Worm (Caenorhabditis elegans) whole organism, L4 larva: ENCODE measurements around the gene rgs-2.

Source experiments
- F37D6.2 ChIP-seq: sonication (generic microtip); optimal IDR thresholded peaks from 2 replicates; lab custom pipeline; 2016; ENCODE audit warnings: mild to moderate bottlenecking, missing genetic modification characterization, missing compliant biosample characterization
- R02D3.7 ChIP-seq: fragments of 150-350 bp; sonication (generic microtip); optimal IDR thresholded peaks from 3 replicates; lab custom pipeline; 2014; ENCODE audit warnings: missing biosample characterization, missing genetic modification characterization
- Y48G9A.11 ChIP-seq: fragments of 200-800 bp; sonication (Bioruptor generic); IDR thresholded peaks from 2 replicates; pipeline ENCODE4 v1.3.6; 2022; ENCODE audit warnings: missing genetic modification reagents, missing genetic modification characterization, missing compliant biosample characterization
- Y5F2A.4 ChIP-seq: fragments of 200-800 bp; sonication (Bioruptor generic); optimal IDR thresholded peaks from 2 replicates; lab custom pipeline; 2018; ENCODE audit warnings: mild to moderate bottlenecking, missing genetic modification characterization, missing compliant biosample characterization
- aha-1 ChIP-seq: fragments of 150-350 bp; peaks from one replicate; lab custom pipeline; 2014; ENCODE audit warnings: missing biosample characterization, missing genetic modification characterization
- aly-2 ChIP-seq: sonication (generic microtip); optimal IDR thresholded peaks from 2 replicates; lab custom pipeline; 2018; ENCODE audit warnings: missing biosample characterization, missing genetic modification characterization
- arid-1 ChIP-seq: fragments of 200-800 bp; sonication (Bioruptor generic); conservative IDR thresholded peaks from 2 replicates; pipeline ENCODE4 v1.3.6; 2022; ENCODE audit warnings: missing genetic modification reagents, missing genetic modification characterization, missing compliant biosample characterization
- attf-4 ChIP-seq: sonication (generic microtip); optimal IDR thresholded peaks from 3 replicates; lab custom pipeline; 2017; ENCODE audit warnings: missing biosample characterization, missing genetic modification characterization
- ceh-20 ChIP-seq: fragments of 200-800 bp; sonication (Bioruptor generic); IDR thresholded peaks from 2 replicates; pipeline ENCODE4 v1.3.6; 2022; ENCODE audit warnings: missing genetic modification reagents, missing genetic modification characterization, missing compliant biosample characterization
- ceh-44 ChIP-seq: fragments of 200-800 bp; sonication (Bioruptor generic); IDR thresholded peaks from 2 replicates; pipeline ENCODE4 v1.3.6; 2022; ENCODE audit warnings: missing genetic modification reagents, missing genetic modification characterization, missing compliant biosample characterization
- ceh-62 ChIP-seq: sonication (generic microtip); optimal IDR thresholded peaks from 2 replicates; lab custom pipeline; 2017; ENCODE audit warnings: missing biosample characterization, missing genetic modification characterization
- ces-1 ChIP-seq: fragments of 150-350 bp; sonication (generic microtip); optimal IDR thresholded peaks from 4 replicates; lab custom pipeline; 2014; ENCODE audit warnings: missing biosample characterization, missing genetic modification reagents, missing genetic modification characterization
- cey-2 ChIP-seq: sonication (generic microtip); optimal IDR thresholded peaks from 3 replicates; lab custom pipeline; 2017; ENCODE audit warnings: missing genetic modification characterization, mild to moderate bottlenecking, missing compliant biosample characterization, antibody characterized with exemption, borderline replicate concordance; ENCODE audit not compliant: insufficient read depth
- daf-8 ChIP-seq: fragments of 200-800 bp; sonication (Bioruptor generic); IDR thresholded peaks from 2 replicates; pipeline ENCODE4 v1.3.6; 2022; ENCODE audit warnings: missing genetic modification characterization, missing compliant biosample characterization
- dpl-1 ChIP-seq: fragments of 150-350 bp; optimal IDR thresholded peaks from 2 replicates; lab custom pipeline; 2014; ENCODE audit warnings: missing biosample characterization, missing genetic modification reagents, missing genetic modification characterization
- duxl-1 ChIP-seq: sonication (generic microtip); optimal IDR thresholded peaks from 2 replicates; lab custom pipeline; 2016; ENCODE audit warnings: mild to moderate bottlenecking, missing genetic modification characterization, moderate library complexity, missing compliant biosample characterization; ENCODE audit not compliant: poor library complexity
- dve-1 ChIP-seq: sonication (generic microtip); optimal IDR thresholded peaks from 2 replicates; lab custom pipeline; 2017; ENCODE audit warnings: antibody characterized with exemption, mild to moderate bottlenecking, missing genetic modification characterization, missing compliant biosample characterization; ENCODE audit not compliant: insufficient read depth
- egl-27 ChIP-seq: sonication (generic microtip); optimal IDR thresholded peaks from 3 replicates; lab custom pipeline; 2017; ENCODE audit warnings: missing biosample characterization, missing genetic modification reagents, missing genetic modification characterization
- egl-43 ChIP-seq: fragments of 200-800 bp; sonication (Bioruptor generic); IDR thresholded peaks from 2 replicates; pipeline ENCODE4 v1.3.6; 2022; ENCODE audit warnings: missing genetic modification reagents, missing genetic modification characterization, missing compliant biosample characterization
- fkh-10 ChIP-seq: fragments of 150-350 bp; optimal IDR thresholded peaks from 2 replicates; lab custom pipeline; 2014; ENCODE audit warnings: missing biosample characterization, missing genetic modification reagents, missing genetic modification characterization
- hif-1 ChIP-seq, 2 experiments: sonication (generic microtip); optimal IDR thresholded peaks; 2 replicates each; lab custom pipeline; 2016 to 2017; ENCODE audit warnings: missing compliant biosample characterization in 2 of 2, missing genetic modification characterization in 2 of 2, missing genetic modification reagents in 2 of 2, missing genotype in 2 of 2, mild to moderate bottlenecking in 1 of 2
- hlh-11 ChIP-seq: fragments of 200-800 bp; sonication (Bioruptor generic); optimal IDR thresholded peaks from 2 replicates; lab custom pipeline; 2018; ENCODE audit warnings: mild to moderate bottlenecking, missing genetic modification characterization, missing compliant biosample characterization
- hlh-30 ChIP-seq: sonication (generic microtip); optimal IDR thresholded peaks from 2 replicates; lab custom pipeline; 2017; ENCODE audit warnings: antibody characterized with exemption, mild to moderate bottlenecking, missing genetic modification characterization, missing compliant biosample characterization; ENCODE audit not compliant: insufficient read depth
- jun-1 ChIP-seq: fragments of 150-350 bp; optimal IDR thresholded peaks from 2 replicates; lab custom pipeline; 2014; ENCODE audit warnings: missing biosample characterization, missing genetic modification reagents, missing genetic modification characterization
- lin-1 ChIP-seq: fragments of 200-800 bp; sonication (Bioruptor generic); IDR thresholded peaks from 2 replicates; pipeline ENCODE4 v1.3.6; 2022; ENCODE audit warnings: missing genetic modification reagents, missing genetic modification characterization, missing compliant biosample characterization
- lin-29 ChIP-seq: fragments of 200-800 bp; sonication (Bioruptor generic); IDR thresholded peaks from 2 replicates; pipeline ENCODE4 v1.3.6; 2022; ENCODE audit warnings: missing genetic modification reagents, missing genetic modification characterization, missing compliant biosample characterization
- lin-38 ChIP-seq: fragments of 200-800 bp; sonication (Bioruptor generic); IDR thresholded peaks from 2 replicates; pipeline ENCODE4 v1.3.6; 2022; ENCODE audit warnings: missing genetic modification reagents, missing genetic modification characterization, missing compliant biosample characterization
- lsy-2 ChIP-seq, 2 experiments: fragments of 150-350 bp in 1 of 2; sonication (generic microtip) in 1 of 2; optimal IDR thresholded peaks; 2 replicates each; lab custom pipeline; 2014 to 2017; ENCODE audit warnings: missing biosample characterization in 2 of 2, missing genetic modification characterization in 2 of 2
- madf-9 ChIP-seq: fragments of 200-800 bp; sonication (Bioruptor generic); conservative IDR thresholded peaks from 2 replicates; pipeline ENCODE4 v1.3.6; 2022; ENCODE audit warnings: missing genetic modification reagents, missing genetic modification characterization, missing compliant biosample characterization
- mep-1 ChIP-seq: fragments of 150-350 bp; sonication (generic microtip); optimal IDR thresholded peaks from 3 replicates; lab custom pipeline; 2014; ENCODE audit warnings: missing biosample characterization, missing genetic modification characterization
- mxl-2 ChIP-seq: fragments of 200-800 bp; sonication (Bioruptor generic); conservative IDR thresholded peaks from 2 replicates; pipeline ENCODE4 v1.3.6; 2022; ENCODE audit warnings: missing genetic modification reagents, missing genetic modification characterization, missing compliant biosample characterization
- nhr-102 ChIP-seq: sonication (generic microtip); optimal IDR thresholded peaks from 2 replicates; lab custom pipeline; 2016; ENCODE audit warnings: mild to moderate bottlenecking, missing genetic modification characterization, moderate library complexity, missing compliant biosample characterization
- nhr-11 ChIP-seq: fragments of 150-350 bp; optimal IDR thresholded peaks from 2 replicates; lab custom pipeline; 2014; ENCODE audit warnings: missing biosample characterization, missing genetic modification characterization
- nhr-111 ChIP-seq: fragments of 200-800 bp; sonication (Bioruptor generic); optimal IDR thresholded peaks from 2 replicates; lab custom pipeline; 2018; ENCODE audit warnings: mild to moderate bottlenecking, missing genetic modification characterization, missing compliant biosample characterization
- nhr-48 ChIP-seq: sonication (generic microtip); optimal IDR thresholded peaks from 2 replicates; lab custom pipeline; 2016; ENCODE audit warnings: mild to moderate bottlenecking, missing genetic modification characterization, missing compliant biosample characterization
- nhr-6 ChIP-seq: fragments of 150-350 bp; optimal IDR thresholded peaks from 2 replicates; lab custom pipeline; 2014; ENCODE audit warnings: missing biosample characterization, missing genetic modification characterization
- nhr-77 ChIP-seq: fragments of 150-350 bp; optimal IDR thresholded peaks from 2 replicates; lab custom pipeline; 2014; ENCODE audit warnings: missing biosample characterization, missing genetic modification characterization
- pha-4 ChIP-seq, 2 experiments: fragments of 150-350 bp in 1 of 2; fragments of 200-800 bp in 1 of 2; sonication (Bioruptor generic) in 1 of 2; IDR thresholded peaks in 1 of 2; optimal IDR thresholded peaks in 1 of 2; 2 replicates each; pipeline versions ENCODE4 v1.3.6 to Lab custom; 2014 to 2022; ENCODE audit warnings: missing genetic modification characterization in 2 of 2, missing genetic modification reagents in 2 of 2, missing biosample characterization in 1 of 2, missing compliant biosample characterization in 1 of 2
- pqm-1 ChIP-seq: sonication (generic microtip); optimal IDR thresholded peaks from 2 replicates; lab custom pipeline; 2017; ENCODE audit warnings: missing biosample characterization, missing genetic modification characterization
- saeg-2 ChIP-seq: fragments of 200-800 bp; sonication (Bioruptor generic); IDR thresholded peaks from 2 replicates; pipeline ENCODE4 v1.3.6; 2022; ENCODE audit warnings: missing genetic modification reagents, missing genetic modification characterization, missing compliant biosample characterization
- set-16 ChIP-seq: fragments of 200-800 bp; sonication (Bioruptor generic); IDR thresholded peaks from 2 replicates; pipeline ENCODE4 v1.3.6; 2022; ENCODE audit warnings: missing genetic modification reagents, missing genetic modification characterization, missing compliant biosample characterization
- spr-1 ChIP-seq: sonication (generic microtip); optimal IDR thresholded peaks from 2 replicates; lab custom pipeline; 2016; ENCODE audit warnings: mild to moderate bottlenecking, missing genetic modification characterization, missing compliant biosample characterization
- unc-39 ChIP-seq: sonication (generic microtip); optimal IDR thresholded peaks from 2 replicates; lab custom pipeline; 2017; ENCODE audit warnings: missing biosample characterization, missing genetic modification characterization
- unc-62 ChIP-seq, 3 experiments: fragments of 150-350 bp in 1 of 3; sonication (generic microtip); optimal IDR thresholded peaks in 2 of 3; peaks in 1 of 3; 1 replicate in 1 of 3; 2 replicates in 2 of 3; lab custom pipeline; 2014 to 2017; ENCODE audit warnings: missing biosample characterization in 3 of 3, missing genetic modification characterization in 3 of 3, missing genetic modification reagents in 3 of 3, missing genotype in 1 of 3
- zip-11 ChIP-seq: fragments of 200-800 bp; sonication (Bioruptor generic); IDR thresholded peaks from 2 replicates; pipeline ENCODE4 v1.3.6; 2022; ENCODE audit warnings: missing genetic modification characterization, missing compliant biosample characterization
- ztf-11 ChIP-seq: fragments of 150-350 bp; optimal IDR thresholded peaks from 2 replicates; lab custom pipeline; 2014; ENCODE audit warnings: missing biosample characterization, missing genetic modification characterization

The rgs-2 gene

DNA sequence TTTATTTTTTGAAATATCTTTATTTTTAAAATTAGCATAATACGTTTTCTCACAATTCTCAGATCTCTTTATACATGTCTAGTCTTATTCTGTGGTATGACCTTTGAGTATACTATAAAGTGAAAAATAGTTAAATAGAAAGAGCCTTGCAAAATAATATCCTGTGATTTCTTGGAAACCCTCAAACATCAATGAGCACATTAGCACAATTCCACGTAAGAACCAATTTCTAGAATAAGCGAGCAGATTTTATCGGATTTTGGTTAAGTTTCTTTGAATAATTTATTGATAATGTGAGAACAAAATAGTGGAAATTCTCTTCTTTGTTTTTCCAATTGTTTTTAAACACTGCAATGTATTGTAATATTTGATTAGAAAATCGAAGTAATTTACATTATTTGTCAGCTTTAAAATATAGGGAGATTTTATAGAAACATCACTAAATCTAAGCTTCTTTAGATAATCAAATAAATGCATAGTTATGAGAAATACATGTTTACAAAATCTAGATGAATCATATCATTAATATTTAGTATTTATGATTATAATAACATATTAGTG lies 43.4 kb upstream of the rgs-2 start:
- TF ChIP-seq duxl-1 (tag; lab: Kevin White, UChicago) (no peak), aly-2 (no peak), hlh-11 (no peak), attf-4 (tag; lab: Kevin White, UChicago) (no peak), aha-1 (tag; lab: Kevin White, UChicago) (peak; percentile 97), nhr-11 (tag; lab: Kevin White, UChicago) (peak; percentile 28)
- TF ChIP-seq, all 104 proteins: peak for 2

ce11 chrX:12670385-12670784 lies 42.1 kb upstream of the rgs-2 start:
- TF ChIP-seq F37D6.2 (tag; lab: Kevin White, UChicago) (peak; percentile 46), dve-1 (tag; lab: Kevin White, UChicago) (peak; percentile 75), lsy-2 (tag; optimal IDR thresholded peaks at IDR 0.05; lab: Kevin White, UChicago) (peak; percentile 77 to 81), mep-1 (peak; percentile 92), madf-9 (GFP tag; lab: Robert Waterston, UW) (peak; percentile 42; the same call in 1 of the 2 replicates), nhr-111 (GFP tag; lab: Kevin White, UChicago) (no peak), Y5F2A.4 (GFP tag; lab: Kevin White, UChicago) (no peak), hlh-30 (peak; percentile 82), unc-62 (GFP tag; optimal IDR thresholded peaks at IDR 0.05 in 1 of 2; lab: Kevin White, UChicago) (peak in 1 of 2 experiments; percentile 99), unc-62 (tag; optimal IDR thresholded peaks at IDR 0.05; lab: Kevin White, UChicago) (no peak), pqm-1 (tag; lab: Kevin White, UChicago) (peak; percentile 14), ceh-20 (GFP tag; lab: Robert Waterston, UW) (0 out of 2 replicates have a peak, but pooled peaks have one; percentile 55), aha-1 (tag; lab: Kevin White, UChicago) (peak; percentile 48), daf-8 (GFP tag; lab: Robert Waterston, UW) (no peak), ztf-11 (tag; lab: Kevin White, UChicago) (no peak), Y48G9A.11 (GFP tag; lab: Robert Waterston, UW) (no peak), lin-29 (no peak), lin-1 (GFP tag; lab: Robert Waterston, UW) (no peak), set-16 (peak; percentile 21; the same call in 1 of the 2 replicates), nhr-102 (tag; lab: Kevin White, UChicago) (peak; percentile 41), R02D3.7 (tag; lab: Kevin White, UChicago) (peak; percentile 13), egl-27 (tag; lab: Kevin White, UChicago) (peak; percentile 44), nhr-11 (tag; lab: Kevin White, UChicago) (peak; percentile 86), ceh-44 (no peak), hif-1 (tag; optimal IDR thresholded peaks at IDR 0.05; lab: Kevin White, UChicago) (peak in 1 of 2 experiments; percentile 67), ces-1 (GFP tag; lab: Kevin White, UChicago) (no peak), jun-1 (peak; percentile 42), zip-11 (GFP tag; lab: Robert Waterston, UW) (no peak), arid-1 (GFP tag; lab: Robert Waterston, UW) (peak; percentile 53; the same call in 1 of the 2 replicates), lin-38 (GFP tag; lab: Robert Waterston, UW) (peak; percentile 20; the same call in 1 of the 2 replicates), egl-43 (GFP tag; lab: Robert Waterston, UW) (peak; percentile 64), duxl-1 (tag; lab: Kevin White, UChicago) (peak; percentile 38), mxl-2 (no peak), cey-2 (tag; lab: Kevin White, UChicago) (no peak), ceh-62 (tag; lab: Kevin White, UChicago) (no peak), nhr-77 (peak; percentile 15), fkh-10 (GFP tag; lab: Kevin White, UChicago) (peak; percentile 87), pha-4 (GFP tag; IDR thresholded peaks at IDR 0.05; lab: Robert Waterston, UW) (0 out of 2 replicates have a peak, but pooled peaks have one; percentile 14), pha-4 (tag; optimal IDR thresholded peaks at IDR 0.05; lab: Kevin White, UChicago) (peak; percentile 58), unc-39 (tag; lab: Kevin White, UChicago) (no peak), spr-1 (tag; lab: Kevin White, UChicago) (peak; percentile 30), dpl-1 (peak; percentile 30), saeg-2 (GFP tag; lab: Robert Waterston, UW) (no peak), nhr-6 (tag; lab: Kevin White, UChicago) (peak; percentile 44), nhr-48 (peak; percentile 54)
